Worm (Caenorhabditis elegans): ENCODE measurements around the gene mboa-2.

DNA sequence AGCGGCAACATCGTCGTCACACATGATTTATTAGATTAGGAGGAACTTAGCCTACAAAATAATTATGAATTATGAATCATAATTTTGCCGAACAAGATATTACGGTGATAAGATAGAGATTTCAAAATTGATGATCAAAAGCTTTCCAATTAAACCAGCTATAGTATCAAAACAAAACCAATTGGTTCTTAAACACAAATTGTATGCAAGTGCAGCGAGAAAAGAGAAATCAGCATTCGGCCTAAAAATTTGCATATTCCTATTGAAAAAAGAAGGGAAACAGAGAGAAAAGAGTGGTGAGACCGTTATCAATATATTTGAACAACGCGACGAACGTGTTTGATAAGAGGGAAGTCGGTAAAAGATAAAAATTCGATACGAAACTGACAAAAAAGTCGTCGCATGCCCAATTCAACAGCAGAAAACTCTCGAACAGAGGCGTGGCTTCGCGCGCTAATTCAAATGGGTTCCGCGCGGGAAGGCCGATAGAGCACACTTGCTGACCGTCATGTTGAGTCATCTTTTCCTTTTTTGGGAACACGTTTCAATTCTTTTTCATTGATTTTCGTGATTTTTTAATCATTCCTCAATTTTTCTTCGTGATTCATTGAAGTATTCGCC is 44.1 kb downstream of the mboa-2 start, which contains the start of gene act-2:
- TF ChIP-seq nhr-25 (tag; optimal IDR thresholded peaks at IDR 0.05): peak; percentile 95
- no peak for TF ChIP-seq nhr-76 (tag; optimal IDR thresholded peaks at IDR 0.05)
- TF ChIP-seq nhr-23 (tag; optimal IDR thresholded peaks at IDR 0.05): peak; percentile 78
- TF ChIP-seq snpc-4 (tag; optimal IDR thresholded peaks at IDR 0.05): peak; percentile 73
- peak; percentile 9 for TF ChIP-seq R02D3.7 (tag; optimal IDR thresholded peaks at IDR 0.05)
